Worm (Caenorhabditis elegans) whole organism, midembryonic: ENCODE results near the gene C33C12.4.

ENCODE experiments used
- T22C8.4 ChIP-seq: fragments of 200-800 bp; sonication (Bioruptor generic); IDR thresholded peaks from 2 replicates; pipeline ENCODE4 v1.3.6; 2022; ENCODE audit warnings: missing genetic modification characterization, missing compliant biosample characterization
- cog-1 ChIP-seq: sonication (generic microtip); optimal IDR thresholded peaks from 2 replicates; lab custom pipeline; 2016; ENCODE audit warnings: missing genetic modification characterization, missing compliant biosample characterization
- flt-1 ChIP-seq: fragments of 200-800 bp; sonication (Bioruptor generic); IDR thresholded peaks from 2 replicates; pipeline ENCODE4 v1.3.6; 2022; ENCODE audit warnings: missing genetic modification characterization, missing compliant biosample characterization
- klf-2 ChIP-seq: fragments of 200-800 bp; sonication (Bioruptor generic); conservative IDR thresholded peaks from 2 replicates; pipeline ENCODE4 v1.3.6; 2022; ENCODE audit warnings: missing genetic modification reagents, missing genetic modification characterization, missing compliant biosample characterization
- med-1 ChIP-seq: sonication (generic microtip); optimal IDR thresholded peaks from 2 replicates; lab custom pipeline; 2017; ENCODE audit warnings: missing genetic modification characterization, mild to moderate bottlenecking, missing compliant biosample characterization, antibody characterized with exemption, missing genetic modification reagents; ENCODE audit not compliant: insufficient read depth
- ref-1 ChIP-seq: fragments of 200-800 bp; sonication (Bioruptor generic); conservative IDR thresholded peaks from 2 replicates; pipeline ENCODE4 v1.3.6; 2022; ENCODE audit warnings: missing genetic modification reagents, missing genetic modification characterization, missing compliant biosample characterization
- tab-1 ChIP-seq: fragments of 200-800 bp; sonication (Bioruptor generic); IDR thresholded peaks from 2 replicates; pipeline ENCODE4 v1.3.6; 2022; ENCODE audit warnings: missing genetic modification characterization, missing compliant biosample characterization
- ztf-23 ChIP-seq: fragments of 200-800 bp; sonication (Bioruptor generic); IDR thresholded peaks from 2 replicates; pipeline ENCODE4 v1.3.6; 2022; ENCODE audit warnings: missing genetic modification reagents, missing genetic modification characterization, missing compliant biosample characterization
- ztf-29 ChIP-seq: fragments of 200-800 bp; sonication (Bioruptor generic); IDR thresholded peaks from 2 replicates; pipeline ENCODE4 v1.3.6; 2022; ENCODE audit warnings: missing genetic modification reagents, missing genetic modification characterization, missing compliant biosample characterization

The C33C12.4 gene

ce11 chrII:2192267-2192666, 26.0 kb upstream of the C33C12.4 start:
- TF ChIP-seq tab-1 (no peak), ref-1 (GFP tag; lab: Robert Waterston, UW) (no peak), ztf-23 (GFP tag; lab: Robert Waterston, UW) (no peak), med-1 (no peak)

- TF ChIP-seq cog-1 (tag; lab: Kevin White, UChicago) (no peak), ref-1 (GFP tag; lab: Robert Waterston, UW) (no peak), ztf-29 (GFP tag; lab: Robert Waterston, UW) (no peak), klf-2 (GFP tag; lab: Robert Waterston, UW) (no peak), T22C8.4 (GFP tag; lab: Robert Waterston, UW) (no peak), tab-1 (no peak), flt-1 (GFP tag; lab: Robert Waterston, UW) (no peak)
Observed at ce11 chrII:2191383-2191782, 25.1 kb upstream of the C33C12.4 start.

- no peak for TF ChIP-seq cog-1 (tag; lab: Kevin White, UChicago)
- TF ChIP-seq ztf-29 (GFP tag; lab: Robert Waterston, UW) = no peak
- no peak for TF ChIP-seq klf-2 (GFP tag; lab: Robert Waterston, UW)
- no peak for TF ChIP-seq T22C8.4 (GFP tag; lab: Robert Waterston, UW)
- no peak for TF ChIP-seq ztf-23 (GFP tag; lab: Robert Waterston, UW)
Observed at ce11 chrII:2190522-2190921, 24.2 kb upstream of the C33C12.4 start.

ce11 chrII:2189357-2189756, 23.1 kb upstream of the C33C12.4 start, which contains the start of gene mtq-2:
Gene mtq-2 (minus strand): TSS chrII:2189457.
- TF ChIP-seq cog-1 (tag; lab: Kevin White, UChicago) (no peak), T22C8.4 (GFP tag; lab: Robert Waterston, UW) (no peak), klf-2 (GFP tag; lab: Robert Waterston, UW) (no peak), med-1 (no peak), tab-1 (no peak), ref-1 (GFP tag; lab: Robert Waterston, UW) (no peak), ztf-29 (GFP tag; lab: Robert Waterston, UW) (no peak), flt-1 (GFP tag; lab: Robert Waterston, UW) (no peak), ztf-23 (GFP tag; lab: Robert Waterston, UW) (no peak)

- TF ChIP-seq ref-1 (GFP tag; lab: Robert Waterston, UW) (no peak), ztf-23 (GFP tag; lab: Robert Waterston, UW) (no peak), klf-2 (GFP tag; lab: Robert Waterston, UW) (no peak), ztf-29 (GFP tag; lab: Robert Waterston, UW) (no peak)
Observed at ce11 chrII:2186730-2187129, 20.5 kb upstream of the C33C12.4 start.

- no peak for TF ChIP-seq ztf-23 (GFP tag; lab: Robert Waterston, UW)
- TF ChIP-seq tab-1 = no peak
- TF ChIP-seq ztf-29 (GFP tag; lab: Robert Waterston, UW) = no peak
- no peak for TF ChIP-seq ref-1 (GFP tag; lab: Robert Waterston, UW)
- no peak for TF ChIP-seq T22C8.4 (GFP tag; lab: Robert Waterston, UW)
- TF ChIP-seq cog-1 (tag; lab: Kevin White, UChicago) = no peak
- TF ChIP-seq med-1 = no peak
- no peak for TF ChIP-seq flt-1 (GFP tag; lab: Robert Waterston, UW)
- no peak for TF ChIP-seq klf-2 (GFP tag; lab: Robert Waterston, UW)
Observed at ce11 chrII:2186329-2186728, 20.1 kb upstream of the C33C12.4 start, which contains the start of gene gba-2. Gene gba-2 (minus strand): TSS chrII:2186434.

- TF ChIP-seq tab-1 (no peak), T22C8.4 (GFP tag; lab: Robert Waterston, UW) (no peak), ref-1 (GFP tag; lab: Robert Waterston, UW) (no peak), ztf-29 (GFP tag; lab: Robert Waterston, UW) (no peak), med-1 (no peak), klf-2 (GFP tag; lab: Robert Waterston, UW) (no peak), flt-1 (GFP tag; lab: Robert Waterston, UW) (no peak), ztf-23 (GFP tag; lab: Robert Waterston, UW) (no peak), cog-1 (tag; lab: Kevin White, UChicago) (no peak)
Observed at ce11 chrII:2177735-2178134, 11.5 kb upstream of the C33C12.4 start.

ce11 chrII:2176688-2177087, 10.4 kb upstream of the C33C12.4 start, which contains the start of gene gba-1:
Gene gba-1 (plus strand): TSS chrII:2176741.
- TF ChIP-seq T22C8.4 (GFP tag; lab: Robert Waterston, UW) (no peak), flt-1 (GFP tag; lab: Robert Waterston, UW) (no peak), med-1 (no peak), tab-1 (no peak), ref-1 (GFP tag; lab: Robert Waterston, UW) (no peak), cog-1 (tag; lab: Kevin White, UChicago) (no peak), klf-2 (GFP tag; lab: Robert Waterston, UW) (no peak), ztf-23 (GFP tag; lab: Robert Waterston, UW) (no peak), ztf-29 (GFP tag; lab: Robert Waterston, UW) (no peak)

- TF ChIP-seq cog-1 (tag; lab: Kevin White, UChicago) = no peak
- no peak for TF ChIP-seq ref-1 (GFP tag; lab: Robert Waterston, UW)
- no peak for TF ChIP-seq ztf-23 (GFP tag; lab: Robert Waterston, UW)
- TF ChIP-seq tab-1 = no peak
- no peak for TF ChIP-seq klf-2 (GFP tag; lab: Robert Waterston, UW)
- no peak for TF ChIP-seq med-1
- no peak for TF ChIP-seq flt-1 (GFP tag; lab: Robert Waterston, UW)
- no peak for TF ChIP-seq ztf-29 (GFP tag; lab: Robert Waterston, UW)
- no peak for TF ChIP-seq T22C8.4 (GFP tag; lab: Robert Waterston, UW)
Observed at ce11 chrII:2175367-2175766, 9.1 kb upstream of the C33C12.4 start, which contains the start of gene C33C12.7. Gene C33C12.7 (minus strand): TSS chrII:2175467.

- no peak for TF ChIP-seq tab-1
- no peak for TF ChIP-seq ref-1 (GFP tag; lab: Robert Waterston, UW)
- TF ChIP-seq ztf-23 (GFP tag; lab: Robert Waterston, UW) = no peak
- TF ChIP-seq klf-2 (GFP tag; lab: Robert Waterston, UW) = no peak
- TF ChIP-seq ztf-29 (GFP tag; lab: Robert Waterston, UW) = no peak
- TF ChIP-seq cog-1 (tag; lab: Kevin White, UChicago) = no peak
- no peak for TF ChIP-seq T22C8.4 (GFP tag; lab: Robert Waterston, UW)
- TF ChIP-seq flt-1 (GFP tag; lab: Robert Waterston, UW) = no peak
- no peak for TF ChIP-seq med-1
Observed at ce11 chrII:2170085-2170484, 3.8 kb upstream of the C33C12.4 start, which contains the start of gene C33C12.12. Gene C33C12.12 (minus strand): TSS chrII:2170185.
